Fruit fly (Drosophila melanogaster) whole organism, embryonic: Measurements from ENCODE around the gene Mrtf.

Experiments
- BEAF-32 ChIP-seq: fragments of 200-800 bp; sonication (Bioruptor generic); optimal IDR thresholded peaks from 3 replicates; lab custom pipeline; 2017; ENCODE audit warnings: missing biosample characterization, missing genetic modification characterization, mild to moderate bottlenecking, moderate library complexity, missing genetic modification reagents
- Bteb2 ChIP-seq: fragments of 200-800 bp; sonication (Bioruptor generic); optimal IDR thresholded peaks from 2 replicates; lab custom pipeline; 2016; ENCODE audit warnings: missing biosample characterization, missing genetic modification characterization
- CG11398 ChIP-seq: fragments of 200-800 bp; sonication (Bioruptor generic); optimal IDR thresholded peaks from 2 replicates; lab custom pipeline; 2016; ENCODE audit warnings: missing biosample characterization, missing genetic modification characterization
- CG11696 ChIP-seq: fragments of 200-800 bp; sonication (Bioruptor generic); IDR thresholded peaks from 2 replicates; pipeline ENCODE4 v1.3.6; 2022; ENCODE audit warnings: missing biosample characterization, missing genetic modification characterization
- CG12391 ChIP-seq: fragments of 200-800 bp; sonication (Bioruptor generic); optimal IDR thresholded peaks from 3 replicates; lab custom pipeline; 2018; ENCODE audit warnings: missing biosample characterization, mild to moderate bottlenecking, missing genetic modification characterization, moderate library complexity
- CG12659 ChIP-seq: fragments of 200-800 bp; sonication (Bioruptor generic); optimal IDR thresholded peaks from 3 replicates; lab custom pipeline; 2017; ENCODE audit warnings: mild to moderate bottlenecking, missing biosample characterization, missing genetic modification reagents, missing genetic modification characterization
- CG12769 ChIP-seq: fragments of 200-800 bp; sonication (Bioruptor generic); optimal IDR thresholded peaks from 2 replicates; lab custom pipeline; 2019; ENCODE audit warnings: missing biosample characterization, mild to moderate bottlenecking, missing genetic modification characterization, moderate library complexity
- CG1529 ChIP-seq: fragments of 200-800 bp; sonication (Bioruptor generic); optimal IDR thresholded peaks from 3 replicates; lab custom pipeline; 2018; ENCODE audit warnings: missing biosample characterization, missing genetic modification characterization
- CG1602 ChIP-seq: fragments of 200-800 bp; sonication (Bioruptor generic); optimal IDR thresholded peaks from 3 replicates; lab custom pipeline; 2016; ENCODE audit warnings: missing biosample characterization, missing genetic modification characterization
- CG17359 ChIP-seq: fragments of 200-800 bp; sonication (Bioruptor generic); optimal IDR thresholded peaks from 3 replicates; lab custom pipeline; 2018; ENCODE audit warnings: missing biosample characterization, mild to moderate bottlenecking, missing genetic modification characterization, moderate library complexity
- CG1792 ChIP-seq: fragments of 200-800 bp; sonication (Bioruptor generic); optimal IDR thresholded peaks from 2 replicates; lab custom pipeline; 2016; ENCODE audit warnings: missing biosample characterization, missing genetic modification characterization
- CG18599 ChIP-seq: fragments of 200-800 bp; sonication (Bioruptor generic); optimal IDR thresholded peaks from 3 replicates; lab custom pipeline; 2017; ENCODE audit warnings: missing biosample characterization, missing genetic modification characterization, mild to moderate bottlenecking, moderate library complexity, missing genetic modification reagents
- CG2120 ChIP-seq: fragments of 200-800 bp; sonication (Bioruptor generic); optimal IDR thresholded peaks from 3 replicates; lab custom pipeline; 2016; ENCODE audit warnings: missing biosample characterization, missing genetic modification characterization
- CG31388 ChIP-seq: fragments of 200-800 bp; sonication (Bioruptor generic); optimal IDR thresholded peaks from 2 replicates; lab custom pipeline; 2016; ENCODE audit warnings: missing biosample characterization, missing genetic modification characterization
- CG3838 ChIP-seq: fragments of 200-800 bp; sonication (Bioruptor generic); optimal IDR thresholded peaks from 3 replicates; lab custom pipeline; 2016; ENCODE audit warnings: missing biosample characterization, missing genetic modification characterization
- CG3995 ChIP-seq: fragments of 200-800 bp; sonication (Bioruptor generic); optimal IDR thresholded peaks from 3 replicates; lab custom pipeline; 2016; ENCODE audit warnings: missing biosample characterization, missing genetic modification characterization
- CG4328 ChIP-seq: fragments of 200-800 bp; sonication (Bioruptor generic); optimal IDR thresholded peaks from 3 replicates; lab custom pipeline; 2017; ENCODE audit warnings: missing biosample characterization, missing genetic modification reagents, missing genetic modification characterization
- CG5245 ChIP-seq: fragments of 200-800 bp; sonication (Bioruptor generic); optimal IDR thresholded peaks from 3 replicates; lab custom pipeline; 2016; ENCODE audit warnings: missing biosample characterization, missing genetic modification characterization
- CG7556 ChIP-seq: fragments of 200-800 bp; sonication (Bioruptor generic); optimal IDR thresholded peaks from 2 replicates; lab custom pipeline; 2017; ENCODE audit warnings: missing biosample characterization, mild to moderate bottlenecking, missing genetic modification characterization
- CG8089 ChIP-seq: fragments of 200-800 bp; sonication (Bioruptor generic); optimal IDR thresholded peaks from 3 replicates; lab custom pipeline; 2016; ENCODE audit warnings: missing biosample characterization, missing genetic modification characterization
- CG8944 ChIP-seq: fragments of 200-800 bp; sonication (Bioruptor generic); optimal IDR thresholded peaks from 3 replicates; lab custom pipeline; 2016; ENCODE audit warnings: missing biosample characterization, missing genetic modification characterization
- CG9932 ChIP-seq: fragments of 200-800 bp; sonication (Bioruptor generic); IDR thresholded peaks from 2 replicates; pipeline ENCODE4 v1.3.6; 2022; ENCODE audit warnings: missing biosample characterization, missing genetic modification characterization
- Dad ChIP-seq: fragments of 200-800 bp; sonication (Bioruptor generic); optimal IDR thresholded peaks from 3 replicates; lab custom pipeline; 2016; ENCODE audit warnings: missing biosample characterization, missing genetic modification characterization
- Deaf1 ChIP-seq: fragments of 200-800 bp; optimal IDR thresholded peaks from 3 replicates; lab custom pipeline; 2019; ENCODE audit warnings: missing biosample characterization, mild to moderate bottlenecking, missing genetic modification characterization, moderate library complexity
- HLH4C ChIP-seq: fragments of 200-800 bp; sonication (Bioruptor generic); IDR thresholded peaks from 3 replicates; pipeline ENCODE4 v1.3.6; 2022; ENCODE audit warnings: missing biosample characterization, missing genetic modification characterization; ENCODE audit not compliant: partially characterized antibody
- Hey ChIP-seq: fragments of 200-800 bp; sonication (Bioruptor generic); optimal IDR thresholded peaks from 3 replicates; lab custom pipeline; 2018; ENCODE audit warnings: missing biosample characterization, mild to moderate bottlenecking, missing genetic modification characterization
- HmgZ ChIP-seq: fragments of 200-800 bp; sonication (Bioruptor generic); optimal IDR thresholded peaks from 2 replicates; lab custom pipeline; 2018; ENCODE audit warnings: missing biosample characterization, mild to moderate bottlenecking, missing genetic modification characterization
- Hr78 ChIP-seq, 2 experiments: fragments of 200-800 bp in 1 of 2; fragments of >200 bp in 1 of 2; sonication (Bioruptor generic) in 1 of 2; optimal IDR thresholded peaks; 2 replicates each; lab custom pipeline; 2017 to 2019; ENCODE audit warnings: missing biosample characterization in 2 of 2, missing genetic modification characterization in 2 of 2, mild to moderate bottlenecking in 1 of 2, moderate library complexity in 1 of 2
- Med ChIP-seq: fragments of 200-800 bp; sonication (Bioruptor generic); peaks from one replicate; lab custom pipeline; 2016; ENCODE audit warnings: missing biosample characterization, missing genetic modification characterization, mild to moderate bottlenecking, inconsistent platforms, moderate library complexity
- Myb ChIP-seq: fragments of 200-800 bp; sonication (Bioruptor generic); optimal IDR thresholded peaks from 2 replicates; lab custom pipeline; 2016; ENCODE audit warnings: missing biosample characterization, missing genetic modification characterization
- NC2β ChIP-seq: fragments of 200-800 bp; sonication (Bioruptor generic); optimal IDR thresholded peaks from 2 replicates; lab custom pipeline; 2016; ENCODE audit warnings: missing biosample characterization, missing genetic modification characterization
- NK7.1 ChIP-seq: fragments of 200-800 bp; sonication (Bioruptor generic); optimal IDR thresholded peaks from 3 replicates; lab custom pipeline; 2016; ENCODE audit warnings: missing biosample characterization, missing genetic modification characterization
- Ptx1 ChIP-seq: fragments of 200-800 bp; sonication (Bioruptor generic); IDR thresholded peaks from 2 replicates; pipeline ENCODE4 v1.3.6; 2022; ENCODE audit warnings: missing biosample characterization, missing genetic modification characterization
- Side ChIP-seq: fragments of 200-800 bp; sonication (Bioruptor generic); optimal IDR thresholded peaks from 2 replicates; lab custom pipeline; 2016; ENCODE audit warnings: missing biosample characterization, missing genetic modification characterization
- Xrp1 ChIP-seq: fragments of 200-800 bp; sonication (Bioruptor generic); IDR thresholded peaks from 2 replicates; pipeline ENCODE4 v1.3.6; 2022; ENCODE audit warnings: missing biosample characterization, missing genetic modification characterization
- ab ChIP-seq: fragments of 200-800 bp; sonication (Bioruptor generic); optimal IDR thresholded peaks from 2 replicates; lab custom pipeline; 2016; ENCODE audit warnings: missing biosample characterization, missing genetic modification characterization
- cas ChIP-seq: fragments of 200-800 bp; sonication (Bioruptor generic); IDR thresholded peaks from 2 replicates; pipeline ENCODE4 v1.3.6; 2022; ENCODE audit warnings: missing biosample characterization, missing genetic modification characterization
- corto ChIP-seq: fragments of 200-800 bp; sonication (Bioruptor generic); optimal IDR thresholded peaks from 2 replicates; lab custom pipeline; 2016; ENCODE audit warnings: missing biosample characterization, mild to moderate bottlenecking, missing genetic modification characterization, moderate library complexity
- crc ChIP-seq: fragments of 200-800 bp; sonication (Bioruptor generic); optimal IDR thresholded peaks from 2 replicates; lab custom pipeline; 2016; ENCODE audit warnings: missing biosample characterization, missing genetic modification characterization
- fd96Cb ChIP-seq: fragments of 200-800 bp; sonication (Bioruptor generic); optimal IDR thresholded peaks from 2 replicates; lab custom pipeline; 2018; ENCODE audit warnings: missing biosample characterization, mild to moderate bottlenecking, missing genetic modification characterization, moderate library complexity
- ham ChIP-seq: fragments of 200-800 bp; sonication (Bioruptor generic); IDR thresholded peaks from 2 replicates; pipeline ENCODE4 v1.3.6; 2022; ENCODE audit warnings: missing biosample characterization, missing genetic modification characterization
- hth ChIP-seq: fragments of >200 bp; optimal IDR thresholded peaks from 2 replicates; lab custom pipeline; 2017; ENCODE audit warnings: inconsistent platforms
- lab ChIP-seq: fragments of 200-800 bp; sonication (Bioruptor generic); optimal IDR thresholded peaks from 3 replicates; lab custom pipeline; 2017; ENCODE audit warnings: missing biosample characterization, missing genetic modification characterization, mild to moderate bottlenecking, moderate library complexity, missing genetic modification reagents
- prd ChIP-seq, 3 experiments: fragments of >200 bp in 2 of 3; fragments of 200-800 bp in 1 of 3; sonication (Bioruptor generic) in 1 of 3; optimal IDR thresholded peaks in 2 of 3; IDR thresholded peaks in 1 of 3; 2 replicates in 2 of 3; 3 replicates in 1 of 3; pipeline versions ENCODE4 v1.3.6 to Lab custom; 2017 to 2022; ENCODE audit warnings: missing biosample characterization in 1 of 3, missing genetic modification characterization in 1 of 3
- sens ChIP-seq: fragments of 200-800 bp; sonication (Bioruptor generic); peaks from one replicate; lab custom pipeline; 2016; ENCODE audit warnings: missing biosample characterization, missing genetic modification characterization
- shn ChIP-seq: fragments of 200-800 bp; sonication (Bioruptor generic); optimal IDR thresholded peaks from 3 replicates; lab custom pipeline; 2016; ENCODE audit warnings: missing biosample characterization, missing genetic modification characterization
- tin ChIP-seq: fragments of 200-800 bp; sonication (Bioruptor generic); optimal IDR thresholded peaks from 3 replicates; lab custom pipeline; 2016; ENCODE audit warnings: missing biosample characterization, missing genetic modification characterization
- tup ChIP-seq: fragments of 200-800 bp; sonication (Bioruptor generic); optimal IDR thresholded peaks from 2 replicates; lab custom pipeline; 2016; ENCODE audit warnings: missing biosample characterization, mild to moderate bottlenecking, missing genetic modification characterization, moderate library complexity
- wek ChIP-seq: fragments of 200-800 bp; sonication (Bioruptor generic); optimal IDR thresholded peaks from 3 replicates; lab custom pipeline; 2018; ENCODE audit warnings: missing biosample characterization, mild to moderate bottlenecking, missing genetic modification characterization, moderate library complexity
- zen2 ChIP-seq: fragments of 200-800 bp; sonication (Bioruptor generic); IDR thresholded peaks from 3 replicates; pipeline ENCODE4 v1.3.6; 2022; ENCODE audit warnings: missing biosample characterization, missing genetic modification characterization; ENCODE audit not compliant: partially characterized antibody

The Mrtf gene

DNA sequence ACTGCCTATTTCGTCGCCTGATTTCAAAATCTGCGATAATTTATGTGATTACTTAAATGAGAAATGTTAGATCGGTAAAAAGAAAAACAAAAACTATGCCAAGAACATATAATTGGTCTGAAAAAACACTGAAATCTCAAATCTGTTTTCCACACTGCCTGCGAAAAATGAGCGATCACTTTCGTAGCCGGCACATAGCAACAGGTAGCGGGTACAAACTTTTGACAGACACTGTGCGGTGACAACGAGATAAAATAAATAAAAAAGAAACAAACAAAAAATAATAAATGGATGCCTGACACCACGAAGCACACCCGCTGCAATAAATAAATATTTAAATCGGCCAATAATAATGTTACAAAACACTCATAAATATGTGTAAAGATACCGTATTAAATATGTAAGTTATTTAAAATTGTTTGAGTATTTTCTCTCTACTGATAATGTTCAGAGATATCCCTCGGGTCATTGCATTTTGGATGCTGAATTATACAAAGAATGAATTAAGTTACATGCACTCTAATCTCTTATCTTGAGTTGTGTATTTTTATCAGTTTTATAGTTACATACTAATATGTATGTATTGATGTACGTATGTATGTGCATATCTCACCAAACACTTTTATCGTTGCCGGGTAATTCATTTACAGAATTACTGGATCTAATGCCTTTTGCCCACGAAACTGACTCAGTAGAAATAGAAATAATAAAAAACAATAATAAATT, 1.2 kb downstream of the Mrtf start (continued):
- TF ChIP-seq CG12659 (GFP tag; lab: Kevin White, UChicago) (no peak), corto (GFP tag; lab: Kevin White, UChicago) (no peak), Myb (no peak), CG3995 (no peak), CG31388 (GFP tag; lab: Kevin White, UChicago) (no peak), NK7.1 (GFP tag; lab: Kevin White, UChicago) (no peak), CG4328 (GFP tag; lab: Kevin White, UChicago) (peak; percentile 43), Hey (tag; lab: Kevin White, UChicago) (no peak), CG8089 (GFP tag; lab: Kevin White, UChicago) (no peak), HmgZ (tag; lab: Kevin White, UChicago) (no peak), wek (GFP tag; lab: Kevin White, UChicago) (no peak), lab (GFP tag; lab: Kevin White, UChicago) (peak; percentile 8), NC2β (no peak), Deaf1 (tag; lab: Kevin White, UChicago) (no peak), ab (GFP tag; lab: Kevin White, UChicago) (no peak), Ptx1 (no peak), CG7556 (GFP tag; lab: Kevin White, UChicago) (no peak), shn (GFP tag; lab: Kevin White, UChicago) (peak; percentile 13), Xrp1 (GFP tag; lab: Robert Waterston, UW) (peak; percentile 9; the same call in 1 of the 2 replicates), crc (GFP tag; lab: Kevin White, UChicago) (no peak), Med (GFP tag; lab: Kevin White, UChicago) (peak; percentile 88), BEAF-32 (GFP tag; lab: Kevin White, UChicago) (no peak), CG17359 (tag; lab: Kevin White, UChicago) (peak; percentile 13), zen2 (GFP tag; lab: Robert Waterston, UW) (no peak), cas (GFP tag; lab: Robert Waterston, UW) (no peak), HLH4C (GFP tag; lab: Robert Waterston, UW) (no peak), CG11696 (GFP tag; lab: Robert Waterston, UW) (no peak), CG1792 (GFP tag; lab: Kevin White, UChicago) (no peak), fd96Cb (tag; lab: Kevin White, UChicago) (no peak), prd (optimal IDR thresholded peaks at IDR 0.05; lab: Kevin White, UChicago) (no peak), prd (GFP tag; IDR thresholded peaks at IDR 0.05; lab: Robert Waterston, UW) (peak; percentile 47; the same call in 2 of the 3 replicates), CG9932 (GFP tag; lab: Robert Waterston, UW) (peak; percentile 54), ham (GFP tag; lab: Robert Waterston, UW) (no peak), CG12391 (peak; percentile 26), CG2120 (GFP tag; lab: Kevin White, UChicago) (peak; percentile 0), Bteb2 (no peak), CG1529 (GFP tag; lab: Kevin White, UChicago) (no peak), CG5245 (GFP tag; lab: Kevin White, UChicago) (peak; percentile 10), Dad (GFP tag; lab: Kevin White, UChicago) (no peak), Side (GFP tag; lab: Kevin White, UChicago) (no peak), tup (GFP tag; lab: Kevin White, UChicago) (no peak), hth (lab: Kevin White, UChicago) (no peak), CG1602 (GFP tag; lab: Kevin White, UChicago) (no peak), sens (GFP tag; lab: Kevin White, UChicago) (peak; percentile 84), CG3838 (GFP tag; lab: Kevin White, UChicago) (no peak), Hr78 (GFP tag; optimal IDR thresholded peaks at IDR 0.05; lab: Kevin White, UChicago) (no peak), CG8944 (GFP tag; lab: Kevin White, UChicago) (no peak), tin (GFP tag; lab: Kevin White, UChicago) (peak; percentile 25), CG12769 (tag; lab: Kevin White, UChicago) (no peak), CG18599 (GFP tag; lab: Kevin White, UChicago) (no peak), CG11398 (no peak)
